Worm (Caenorhabditis elegans): Measurements from ENCODE around the gene tph-1.

ce11 chrII:7598702-7599314, 49.7 kb downstream of the tph-1 start, which contains the start of gene pgam-5:
- TF ChIP-seq fkh-10 (GFP tag; optimal IDR thresholded peaks at IDR 0.05) = no peak
- no peak for TF ChIP-seq jun-1 (tag; optimal IDR thresholded peaks at IDR 0.05)
- TF ChIP-seq spr-1 (tag; optimal IDR thresholded peaks at IDR 0.05) = no peak
- TF ChIP-seq nhr-28 (tag; optimal IDR thresholded peaks at IDR 0.05) = no peak
- no peak for TF ChIP-seq lir-3 (tag; optimal IDR thresholded peaks at IDR 0.05)
- TF ChIP-seq ceh-28 (tag; optimal IDR thresholded peaks at IDR 0.05) = no peak
- no peak for TF ChIP-seq fos-1 (tag; optimal IDR thresholded peaks at IDR 0.05)
- no peak for TF ChIP-seq unc-39 (tag; optimal IDR thresholded peaks at IDR 0.05)
- no peak for TF ChIP-seq unc-62 (GFP tag; optimal IDR thresholded peaks at IDR 0.05 in 1 of 2)
- TF ChIP-seq unc-62 (tag; optimal IDR thresholded peaks at IDR 0.05) = no peak
- no peak for TF ChIP-seq lin-15B (tag; optimal IDR thresholded peaks at IDR 0.05)
- no peak for TF ChIP-seq nhr-11 (tag; optimal IDR thresholded peaks at IDR 0.05)
- TF ChIP-seq mxl-3 (GFP tag; optimal IDR thresholded peaks at IDR 0.05) = no peak
- no peak for TF ChIP-seq nhr-111 (GFP tag; optimal IDR thresholded peaks at IDR 0.05)
- no peak for TF ChIP-seq ZK546.5 (tag; optimal IDR thresholded peaks at IDR 0.05)

Measured in whole organism, L4 larva.